Worm (Caenorhabditis elegans) whole organism, mixed stage, embryonic: ENCODE data around the gene nspb-8.

Source experiments
- M03D4.4 ChIP-seq: sonication (generic microtip); optimal IDR thresholded peaks from 2 replicates; lab custom pipeline; 2017; ENCODE audit warnings: mild to moderate bottlenecking, missing genetic modification characterization, missing compliant biosample characterization
- blmp-1 ChIP-seq: fragments of 150-350 bp; optimal IDR thresholded peaks from 2 replicates; lab custom pipeline; 2014; ENCODE audit warnings: missing biosample characterization, missing genetic modification characterization
- ceh-39 ChIP-seq: fragments of 150-350 bp; optimal IDR thresholded peaks from 2 replicates; lab custom pipeline; 2014; ENCODE audit warnings: missing biosample characterization, missing genetic modification characterization
- ceh-43 ChIP-seq: fragments of 200-800 bp; sonication (Bioruptor generic); optimal IDR thresholded peaks from 2 replicates; lab custom pipeline; 2018; ENCODE audit warnings: mild to moderate bottlenecking, missing genetic modification characterization, moderate library complexity, missing compliant biosample characterization
- ceh-83 ChIP-seq: fragments of 200-800 bp; sonication (Bioruptor generic); optimal IDR thresholded peaks from 2 replicates; lab custom pipeline; 2018; ENCODE audit warnings: mild to moderate bottlenecking, missing genetic modification characterization, missing compliant biosample characterization
- ces-1 ChIP-seq: fragments of 150-350 bp; optimal IDR thresholded peaks from 2 replicates; lab custom pipeline; 2014; ENCODE audit warnings: missing biosample characterization, missing genetic modification reagents, missing genetic modification characterization
- drap-1 ChIP-seq: fragments of 200-800 bp; sonication (Bioruptor generic); optimal IDR thresholded peaks from 3 replicates; lab custom pipeline; 2018; ENCODE audit warnings: mild to moderate bottlenecking, missing genetic modification characterization, missing compliant biosample characterization
- elt-1 ChIP-seq: sonication (generic microtip); optimal IDR thresholded peaks from 2 replicates; lab custom pipeline; 2017; ENCODE audit warnings: missing genetic modification characterization, mild to moderate bottlenecking, missing compliant biosample characterization, antibody characterized with exemption, moderate library complexity, borderline replicate concordance; ENCODE audit not compliant: insufficient read depth
- elt-3 ChIP-seq: fragments of 150-350 bp; optimal IDR thresholded peaks from 2 replicates; lab custom pipeline; 2014; ENCODE audit warnings: missing biosample characterization, missing genetic modification characterization
- flh-1 ChIP-seq: fragments of 200-800 bp; sonication (Bioruptor generic); optimal IDR thresholded peaks from 2 replicates; lab custom pipeline; 2018; ENCODE audit warnings: mild to moderate bottlenecking, missing genetic modification characterization, moderate library complexity, missing compliant biosample characterization
- ham-2 ChIP-seq: fragments of 200-800 bp; sonication (Bioruptor generic); optimal IDR thresholded peaks from 2 replicates; lab custom pipeline; 2018; ENCODE audit warnings: mild to moderate bottlenecking, missing genetic modification characterization, missing compliant biosample characterization
- hlh-1 ChIP-seq: fragments of 150-350 bp; optimal IDR thresholded peaks from 2 replicates; lab custom pipeline; 2014; ENCODE audit warnings: missing biosample characterization, missing genetic modification reagents, missing genetic modification characterization
- lin-13 ChIP-seq: fragments of 150-350 bp; optimal IDR thresholded peaks from 2 replicates; lab custom pipeline; 2014; ENCODE audit warnings: missing biosample characterization, missing genetic modification characterization
- lin-32 ChIP-seq: fragments of 200-800 bp; sonication (Bioruptor generic); optimal IDR thresholded peaks from 2 replicates; lab custom pipeline; 2018; ENCODE audit warnings: mild to moderate bottlenecking, missing genetic modification characterization, missing compliant biosample characterization
- lsy-2 ChIP-seq: fragments of 150-350 bp; optimal IDR thresholded peaks from 2 replicates; lab custom pipeline; 2014; ENCODE audit warnings: missing biosample characterization, missing genetic modification characterization
- mab-5 ChIP-seq: fragments of 150-350 bp; optimal IDR thresholded peaks from 2 replicates; lab custom pipeline; 2014; ENCODE audit warnings: missing biosample characterization, missing genetic modification characterization
- mep-1 ChIP-seq: fragments of 150-350 bp; optimal IDR thresholded peaks from 2 replicates; lab custom pipeline; 2017; ENCODE audit warnings: missing biosample characterization, missing genetic modification reagents, missing genetic modification characterization, inconsistent platforms
- mls-2 ChIP-seq: sonication (generic microtip); optimal IDR thresholded peaks from 2 replicates; lab custom pipeline; 2016; ENCODE audit warnings: mild to moderate bottlenecking, missing genetic modification characterization, moderate library complexity, missing compliant biosample characterization
- nhr-12 ChIP-seq: fragments of 150-350 bp; optimal IDR thresholded peaks from 2 replicates; lab custom pipeline; 2014; ENCODE audit warnings: missing biosample characterization, missing genetic modification characterization
- nhr-2 ChIP-seq: fragments of 150-350 bp; optimal IDR thresholded peaks from 2 replicates; lab custom pipeline; 2014; ENCODE audit warnings: missing biosample characterization, missing genetic modification characterization
- nhr-237 ChIP-seq: fragments of 150-350 bp; optimal IDR thresholded peaks from 2 replicates; lab custom pipeline; 2014; ENCODE audit warnings: missing biosample characterization, missing genetic modification characterization
- nhr-28 ChIP-seq: fragments of 150-350 bp; optimal IDR thresholded peaks from 2 replicates; lab custom pipeline; 2014; ENCODE audit warnings: missing biosample characterization, missing genetic modification characterization
- nhr-76 ChIP-seq: sonication (generic microtip); optimal IDR thresholded peaks from 2 replicates; lab custom pipeline; 2017; ENCODE audit warnings: missing biosample characterization, missing genetic modification characterization
- sem-2 ChIP-seq: fragments of 200-800 bp; sonication (Bioruptor generic); optimal IDR thresholded peaks from 2 replicates; lab custom pipeline; 2018; ENCODE audit warnings: mild to moderate bottlenecking, missing genetic modification characterization, missing compliant biosample characterization
- snpc-4 ChIP-seq: fragments of 150-350 bp; optimal IDR thresholded peaks from 2 replicates; lab custom pipeline; 2014; ENCODE audit warnings: missing biosample characterization, missing genetic modification characterization
- sptf-1 ChIP-seq: sonication (generic microtip); optimal IDR thresholded peaks from 2 replicates; lab custom pipeline; 2017; ENCODE audit warnings: mild to moderate bottlenecking, missing genetic modification characterization, moderate library complexity, missing compliant biosample characterization
- tbx-8 ChIP-seq: fragments of 200-800 bp; sonication (Bioruptor generic); optimal IDR thresholded peaks from 2 replicates; lab custom pipeline; 2018; ENCODE audit warnings: mild to moderate bottlenecking, missing genetic modification characterization, moderate library complexity, missing compliant biosample characterization
- unc-120 ChIP-seq: sonication (generic microtip); optimal IDR thresholded peaks from 2 replicates; lab custom pipeline; 2017; ENCODE audit warnings: missing genetic modification characterization, missing compliant biosample characterization; ENCODE audit not compliant: poor library complexity, severe bottlenecking
- unc-39 ChIP-seq: fragments of 150-350 bp; optimal IDR thresholded peaks from 2 replicates; lab custom pipeline; 2014; ENCODE audit warnings: missing biosample characterization, missing genetic modification characterization
- unc-62 ChIP-seq: fragments of 150-350 bp; optimal IDR thresholded peaks from 2 replicates; lab custom pipeline; 2014; ENCODE audit warnings: missing biosample characterization, missing genetic modification reagents, missing genetic modification characterization
- zip-8 ChIP-seq: fragments of 150-350 bp; optimal IDR thresholded peaks from 2 replicates; lab custom pipeline; 2014; ENCODE audit warnings: missing biosample characterization, missing genetic modification characterization
- ztf-11 ChIP-seq: fragments of 150-350 bp; optimal IDR thresholded peaks from 2 replicates; lab custom pipeline; 2014; ENCODE audit warnings: missing biosample characterization, missing genetic modification characterization

Gene nspb-8

DNA sequence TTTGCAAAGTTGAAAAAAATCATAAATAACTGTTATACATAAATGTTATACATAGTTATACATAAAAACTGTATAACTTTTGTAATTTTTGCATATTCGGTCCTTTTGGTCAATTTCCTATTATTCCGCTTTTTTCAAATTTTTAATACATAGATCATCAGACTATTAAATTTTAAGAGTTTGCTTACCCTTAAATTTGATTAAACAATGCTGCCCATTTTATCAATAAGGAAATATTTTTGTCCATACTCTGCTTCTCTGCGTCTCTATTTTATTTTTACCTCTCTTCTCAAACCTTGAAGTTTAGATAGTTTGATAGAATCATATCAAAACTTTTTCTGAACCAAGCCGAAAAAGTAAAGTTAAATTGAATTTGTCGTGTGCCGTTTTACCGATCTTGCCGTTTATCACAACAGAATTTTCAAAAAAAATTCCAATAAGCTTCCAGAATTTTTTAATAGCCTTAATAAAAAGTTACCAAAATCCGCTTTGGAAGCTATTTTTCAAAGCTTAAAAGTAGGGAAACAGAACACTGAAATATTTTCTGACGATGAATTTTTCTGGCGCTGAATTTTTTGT, 18.9 kb upstream of the nspb-8 start:
- no peak for TF ChIP-seq lin-32 (GFP tag; lab: Kevin White, UChicago)
- TF ChIP-seq tbx-8: no peak
- TF ChIP-seq M03D4.4: no peak
- TF ChIP-seq mab-5: no peak
- no peak for TF ChIP-seq elt-1 (tag; lab: Kevin White, UChicago)
- no peak for TF ChIP-seq ham-2 (GFP tag; lab: Kevin White, UChicago)
- TF ChIP-seq flh-1 (GFP tag; lab: Kevin White, UChicago): no peak
- TF ChIP-seq nhr-28: no peak
- TF ChIP-seq lsy-2 (tag; lab: Kevin White, UChicago): no peak
- TF ChIP-seq mep-1 (tag; lab: Kevin White, UChicago): no peak
- no peak for TF ChIP-seq sptf-1
- no peak for TF ChIP-seq drap-1
- no peak for TF ChIP-seq blmp-1 (tag; lab: Kevin White, UChicago)

DNA sequence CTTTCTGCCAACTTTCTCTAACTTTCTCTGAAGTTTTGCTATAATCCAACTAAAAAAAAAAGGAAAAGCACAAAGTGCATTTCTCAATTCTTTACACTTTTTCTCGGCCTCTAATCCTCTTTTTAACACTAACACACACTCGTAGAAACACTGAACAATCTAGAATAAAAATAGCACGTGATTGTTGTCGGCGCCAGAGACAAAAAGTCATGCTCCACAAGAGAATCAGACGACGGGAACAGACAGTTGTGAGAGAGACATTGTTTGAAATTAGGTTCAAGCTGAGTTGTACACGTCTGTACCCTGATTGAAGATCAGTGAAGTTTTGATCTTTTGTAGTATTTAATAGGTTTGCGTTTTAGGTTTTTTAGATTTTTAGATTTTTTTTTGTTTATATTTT, 17.9 kb upstream of the nspb-8 start:
- no peak for TF ChIP-seq lin-32 (GFP tag; lab: Kevin White, UChicago)
- TF ChIP-seq hlh-1 (tag; lab: Kevin White, UChicago): peak; percentile 21
- no peak for TF ChIP-seq lsy-2 (tag; lab: Kevin White, UChicago)

DNA sequence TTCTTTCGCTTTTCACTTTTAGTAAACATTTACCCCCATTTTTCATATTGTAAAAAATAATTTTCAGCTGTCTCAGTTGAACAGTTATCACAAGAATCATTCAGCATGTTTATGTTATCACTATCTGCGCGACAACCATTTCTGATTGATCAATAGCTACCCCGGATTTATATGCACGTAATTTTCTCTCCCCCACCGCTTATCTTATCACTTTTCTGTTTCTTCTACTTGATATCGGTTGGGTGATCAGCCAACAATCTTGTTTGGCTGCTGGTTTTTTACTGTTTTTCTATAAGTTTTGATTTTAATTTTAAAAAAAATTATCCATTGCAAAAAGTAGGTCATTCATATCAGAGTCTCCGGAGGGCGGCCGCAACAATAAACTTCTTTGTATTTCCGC, 17.3 kb upstream of the nspb-8 start:
- TF ChIP-seq elt-3 (peak; percentile 32), ceh-83 (GFP tag; lab: Kevin White, UChicago) (no peak)

DNA sequence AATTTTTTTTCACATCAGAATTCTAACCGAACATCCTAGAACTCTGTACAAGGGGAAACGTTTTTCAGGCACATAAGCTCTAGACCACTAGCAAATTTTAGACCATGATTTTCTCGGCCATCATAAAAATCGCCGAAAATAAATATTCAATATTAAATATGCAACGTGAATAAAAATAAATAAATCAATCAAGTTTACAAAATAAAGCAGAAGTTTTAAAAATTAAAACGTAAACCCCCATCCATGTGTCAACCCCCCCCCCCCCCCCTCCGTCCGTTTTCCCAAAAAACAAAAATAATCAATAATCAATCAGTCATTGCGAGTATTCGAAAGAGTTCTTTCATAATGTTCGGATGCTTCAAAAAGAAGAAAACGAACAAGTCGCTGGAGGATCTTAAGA, 12.8 kb upstream of the nspb-8 start, which contains the start of gene catp-4:
TSS of gene catp-4 (plus strand) at position 301 of the 400 bp plus-strand sequence.
- TF ChIP-seq elt-3: no peak
- TF ChIP-seq unc-62 (GFP tag; lab: Kevin White, UChicago): no peak
- TF ChIP-seq nhr-2 (tag; lab: Kevin White, UChicago): no peak
- no peak for TF ChIP-seq snpc-4 (tag; lab: Kevin White, UChicago)
- no peak for TF ChIP-seq ceh-43
- no peak for TF ChIP-seq elt-1 (tag; lab: Kevin White, UChicago)
- no peak for TF ChIP-seq ceh-39
- TF ChIP-seq zip-8 (tag; lab: Kevin White, UChicago): no peak
- TF ChIP-seq ztf-11 (tag; lab: Kevin White, UChicago): no peak
- TF ChIP-seq mab-5: no peak
- TF ChIP-seq flh-1 (GFP tag; lab: Kevin White, UChicago): no peak
- no peak for TF ChIP-seq unc-39 (tag; lab: Kevin White, UChicago)
- no peak for TF ChIP-seq ces-1
- no peak for TF ChIP-seq lin-32 (GFP tag; lab: Kevin White, UChicago)
- no peak for TF ChIP-seq nhr-12 (tag; lab: Kevin White, UChicago)
- TF ChIP-seq nhr-28: no peak

DNA sequence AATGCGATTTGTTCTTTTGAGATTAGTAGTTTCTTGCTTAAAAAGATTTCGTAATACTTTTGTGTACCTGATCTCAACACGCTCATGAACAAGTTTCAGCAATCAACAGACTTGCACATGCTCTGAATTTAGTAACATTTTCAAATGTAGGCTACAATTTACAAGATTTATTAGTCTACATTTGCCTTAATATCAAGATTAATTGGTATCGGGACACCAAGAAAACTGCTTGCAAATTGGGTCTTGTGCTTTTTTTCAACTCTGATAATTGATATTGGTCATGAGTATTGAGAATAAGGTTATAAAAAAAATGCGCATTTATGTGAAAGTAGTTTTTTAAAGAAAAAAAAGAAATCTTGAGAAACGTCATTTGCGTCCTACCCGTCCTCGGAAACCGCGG, 12.2 kb upstream of the nspb-8 start:
- TF ChIP-seq sptf-1 (no peak), mab-5 (no peak), sem-2 (GFP tag; lab: Kevin White, UChicago) (no peak), flh-1 (GFP tag; lab: Kevin White, UChicago) (no peak), drap-1 (no peak), lin-32 (GFP tag; lab: Kevin White, UChicago) (no peak), ham-2 (GFP tag; lab: Kevin White, UChicago) (no peak), nhr-237 (tag; lab: Kevin White, UChicago) (no peak), hlh-1 (tag; lab: Kevin White, UChicago) (no peak), tbx-8 (no peak), nhr-76 (tag; lab: Kevin White, UChicago) (no peak), blmp-1 (tag; lab: Kevin White, UChicago) (no peak), lin-13 (tag; lab: Kevin White, UChicago) (no peak), elt-3 (no peak), ceh-83 (GFP tag; lab: Kevin White, UChicago) (no peak), mep-1 (tag; lab: Kevin White, UChicago) (no peak), mls-2 (tag; lab: Kevin White, UChicago) (no peak), nhr-2 (tag; lab: Kevin White, UChicago) (no peak), unc-120 (tag; lab: Kevin White, UChicago) (no peak), nhr-28 (no peak)
- TF ChIP-seq, all 35 proteins: peak for 0
